Worm (Caenorhabditis elegans): ENCODE measurements around the gene fig-1.

The fig-1 gene

DNA sequence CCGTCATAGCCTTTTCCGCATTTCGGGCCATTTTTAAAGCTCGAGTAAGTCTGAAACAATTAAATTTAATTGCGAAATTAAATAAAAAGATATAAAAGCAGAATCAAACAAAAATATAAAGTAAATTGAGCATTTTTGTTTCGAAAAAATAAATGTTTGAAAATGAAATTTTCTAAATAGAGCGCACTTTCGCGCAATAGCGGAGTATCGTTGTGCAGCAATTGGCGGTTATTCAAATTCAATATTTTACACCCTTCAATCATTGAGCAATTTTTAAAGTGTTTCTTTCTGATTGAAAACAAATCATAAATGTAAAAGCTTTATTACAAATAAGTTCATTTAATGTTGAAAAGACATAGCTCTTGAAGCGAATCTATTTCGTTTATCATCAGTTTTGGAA lies 19.6 kb upstream of the fig-1 start, which contains the start of gene isy-1 (continued):
- TF ChIP-seq ztf-11 (tag; optimal IDR thresholded peaks at IDR 0.05) (no peak), ctbp-1 (GFP tag; IDR thresholded peaks at IDR 0.05) (no peak), ZK337.2 (GFP tag; IDR thresholded peaks at IDR 0.05) (no peak), nhr-42 (GFP tag; IDR thresholded peaks at IDR 0.05) (no peak), ceh-32 (tag; optimal IDR thresholded peaks at IDR 0.05; ENCODE audit: poor library complexity) (no peak), lin-29 (GFP tag; IDR thresholded peaks at IDR 0.05) (no peak), T26A8.4 (GFP tag; IDR thresholded peaks at IDR 0.05) (no peak), ces-1 (GFP tag; optimal IDR thresholded peaks at IDR 0.05) (peak; percentile 32), ceh-44 (GFP tag; IDR thresholded peaks at IDR 0.05) (no peak), set-16 (GFP tag; IDR thresholded peaks at IDR 0.05) (no peak), F49E8.2 (tag; optimal IDR thresholded peaks at IDR 0.05; ENCODE audit: borderline replicate concordance) (no peak)

DNA sequence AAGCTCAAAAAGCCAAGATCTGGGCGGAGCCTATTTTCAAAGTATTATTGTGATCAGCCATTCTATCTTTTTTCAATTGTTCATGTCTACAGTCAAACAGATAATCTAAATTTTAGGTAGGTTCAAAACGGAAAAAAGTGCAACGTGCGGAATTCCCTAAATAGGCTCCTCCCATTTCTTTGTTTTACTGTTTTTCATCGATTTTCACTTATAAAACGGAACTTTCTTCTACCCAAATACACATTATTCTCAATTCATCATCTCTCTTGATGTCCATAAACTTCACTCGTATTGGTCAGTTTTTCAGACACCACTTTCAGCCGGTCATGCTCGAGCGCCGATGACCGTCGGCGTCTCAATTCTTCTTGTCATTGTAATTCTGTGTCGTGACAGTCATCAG lies 17.8 kb upstream of the fig-1 start, which contains the start of gene F53B7.7:
TSS of gene F53B7.7 (plus strand) at position 301 of the 400 bp plus-strand sequence.
- TF ChIP-seq aha-1 (tag), result no peak
- no peak for TF ChIP-seq unc-130 (GFP tag; optimal IDR thresholded peaks at IDR 0.05)
- no peak for TF ChIP-seq mdt-29 (GFP tag; IDR thresholded peaks at IDR 0.05)
- TF ChIP-seq ces-1 (GFP tag; optimal IDR thresholded peaks at IDR 0.05), result no peak
- no peak for TF ChIP-seq tag-97 (GFP tag; IDR thresholded peaks at IDR 0.05)
- TF ChIP-seq madf-5 (GFP tag; IDR thresholded peaks at IDR 0.05), result no peak
- no peak for TF ChIP-seq D1046.2 (GFP tag; IDR thresholded peaks at IDR 0.05)
- TF ChIP-seq rbr-2 (tag; optimal IDR thresholded peaks at IDR 0.05), result no peak
- TF ChIP-seq nhr-48 (tag; optimal IDR thresholded peaks at IDR 0.05), result no peak
- TF ChIP-seq zfp-2 (tag; optimal IDR thresholded peaks at IDR 0.05), result no peak
- no peak for TF ChIP-seq pha-4 (GFP tag; IDR thresholded peaks at IDR 0.05)
- TF ChIP-seq pha-4 (tag; optimal IDR thresholded peaks at IDR 0.05), result no peak
- no peak for TF ChIP-seq dpl-1 (GFP tag; optimal IDR thresholded peaks at IDR 0.05)
- no peak for TF ChIP-seq gei-8 (GFP tag; optimal IDR thresholded peaks at IDR 0.05)
- no peak for TF ChIP-seq duxl-1 (tag; optimal IDR thresholded peaks at IDR 0.05; ENCODE audit: poor library complexity)
- no peak for TF ChIP-seq F49E8.2 (tag; optimal IDR thresholded peaks at IDR 0.05; ENCODE audit: borderline replicate concordance)
- no peak for TF ChIP-seq daf-16 (GFP tag; optimal IDR thresholded peaks at IDR 0.05)
- TF ChIP-seq daf-16 (tag; optimal IDR thresholded peaks at IDR 0.05), result no peak
- no peak for TF ChIP-seq saeg-2 (GFP tag; IDR thresholded peaks at IDR 0.05)
- TF ChIP-seq arid-1 (GFP tag; conservative IDR thresholded peaks at IDR 0.05), result no peak
- no peak for TF ChIP-seq tra-1 (GFP tag; IDR thresholded peaks at IDR 0.05)

DNA sequence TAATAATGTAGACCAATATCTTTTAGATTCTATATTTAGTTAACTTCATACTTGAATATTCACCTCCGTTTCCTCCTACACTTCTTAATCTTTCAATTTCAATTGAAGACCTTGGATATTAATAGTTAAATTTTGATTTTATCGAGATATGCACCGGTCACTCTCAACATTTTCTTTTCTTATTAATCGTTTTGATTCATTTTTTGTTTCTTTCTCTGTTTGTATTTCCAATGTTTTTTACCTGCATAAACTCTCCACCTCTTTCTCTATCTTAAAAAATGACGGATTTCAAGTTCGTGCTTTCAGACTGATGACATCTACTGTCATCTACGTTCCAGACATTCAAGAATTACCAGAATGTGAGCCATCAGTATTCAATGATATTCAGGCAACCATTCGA lies 10.8 kb upstream of the fig-1 start, which contains the start of gene frpr-9:
TSS of gene frpr-9 (plus strand) at position 301 of the 400 bp plus-strand sequence.
- TF ChIP-seq daf-16 (GFP tag; optimal IDR thresholded peaks at IDR 0.05) (no peak), daf-16 (tag; optimal IDR thresholded peaks at IDR 0.05) (no peak), nhr-42 (GFP tag; IDR thresholded peaks at IDR 0.05) (no peak), snpc-1.2 (GFP tag; IDR thresholded peaks at IDR 0.05) (no peak), skn-1 (tag; optimal IDR thresholded peaks at IDR 0.05) (no peak), hif-1 (tag; optimal IDR thresholded peaks at IDR 0.05) (no peak), ceh-28 (tag; optimal IDR thresholded peaks at IDR 0.05) (no peak), nhr-28 (tag; optimal IDR thresholded peaks at IDR 0.05) (no peak), dmd-6 (GFP tag; IDR thresholded peaks at IDR 0.05) (no peak), lir-3 (tag; optimal IDR thresholded peaks at IDR 0.05) (no peak), daf-8 (GFP tag; IDR thresholded peaks at IDR 0.05) (no peak), D1046.2 (GFP tag; IDR thresholded peaks at IDR 0.05) (no peak), tag-97 (GFP tag; IDR thresholded peaks at IDR 0.05) (no peak), nhr-6 (tag; optimal IDR thresholded peaks at IDR 0.05) (no peak)

All from whole organism, L4 larva.